Worm (Caenorhabditis elegans) whole organism, L2 larva: ENCODE results near the gene C28D4.10.
A peak's percentile ranks its signal among the peaks of the same experiment; 100 is the strongest.

Experiments used
- C34F6.9 ChIP-seq: fragments of 150-350 bp; optimal IDR thresholded peaks from 2 replicates; lab custom pipeline; 2014; ENCODE audit warnings: missing biosample characterization, missing genetic modification characterization
- R02D3.7 ChIP-seq: fragments of 150-350 bp; optimal IDR thresholded peaks from 2 replicates; lab custom pipeline; 2014; ENCODE audit warnings: missing biosample characterization, missing genetic modification characterization
- Y55F3AM.14 ChIP-seq: fragments of 200-800 bp; sonication (Bioruptor generic); optimal IDR thresholded peaks from 2 replicates; lab custom pipeline; 2018; ENCODE audit warnings: mild to moderate bottlenecking, missing genetic modification characterization, missing compliant biosample characterization
- ZK546.5 ChIP-seq: sonication (generic microtip); optimal IDR thresholded peaks from 2 replicates; lab custom pipeline; 2017; ENCODE audit warnings: missing biosample characterization, missing genetic modification characterization
- alr-1 ChIP-seq: fragments of 150-350 bp; optimal IDR thresholded peaks from 2 replicates; lab custom pipeline; 2014; ENCODE audit warnings: missing biosample characterization, missing genetic modification characterization
- aly-2 ChIP-seq: fragments of 150-350 bp; optimal IDR thresholded peaks from 2 replicates; lab custom pipeline; 2014; ENCODE audit warnings: missing biosample characterization, missing genetic modification characterization
- ama-1 ChIP-seq: fragments of 150-350 bp; optimal IDR thresholded peaks from 2 replicates; lab custom pipeline; 2018; ENCODE audit warnings: inconsistent platforms
- blmp-1 ChIP-seq: sonication (generic microtip); optimal IDR thresholded peaks from 2 replicates; lab custom pipeline; 2017; ENCODE audit warnings: missing genetic modification characterization, mild to moderate bottlenecking, missing compliant biosample characterization, antibody characterized with exemption, moderate library complexity; ENCODE audit not compliant: insufficient read depth
- ceh-16 ChIP-seq: fragments of 150-350 bp; optimal IDR thresholded peaks from 2 replicates; lab custom pipeline; 2014; ENCODE audit warnings: missing biosample characterization, missing genetic modification characterization
- ceh-82 ChIP-seq: fragments of 150-350 bp; optimal IDR thresholded peaks from 2 replicates; lab custom pipeline; 2014; ENCODE audit warnings: missing biosample characterization, missing genetic modification characterization
- crh-2 ChIP-seq: sonication (generic microtip); optimal IDR thresholded peaks from 2 replicates; lab custom pipeline; 2017; ENCODE audit warnings: missing biosample characterization, missing genetic modification characterization
- dmd-4 ChIP-seq: sonication (generic microtip); optimal IDR thresholded peaks from 2 replicates; lab custom pipeline; 2017; ENCODE audit warnings: missing biosample characterization, missing genetic modification characterization
- egl-27 ChIP-seq: sonication (generic microtip); optimal IDR thresholded peaks from 3 replicates; lab custom pipeline; 2017; ENCODE audit warnings: missing biosample characterization, missing genetic modification reagents, missing genetic modification characterization
- elt-1 ChIP-seq: fragments of 150-350 bp; optimal IDR thresholded peaks from 2 replicates; lab custom pipeline; 2014; ENCODE audit warnings: missing biosample characterization, missing genetic modification characterization
- fos-1 ChIP-seq: fragments of 150-350 bp; optimal IDR thresholded peaks from 2 replicates; lab custom pipeline; 2014; ENCODE audit warnings: missing biosample characterization, missing genetic modification characterization
- gmeb-1 ChIP-seq: fragments of 150-350 bp; optimal IDR thresholded peaks from 2 replicates; lab custom pipeline; 2014; ENCODE audit warnings: missing biosample characterization, missing genetic modification characterization
- lin-11 ChIP-seq: fragments of 150-350 bp; sonication (generic microtip); optimal IDR thresholded peaks from 2 replicates; lab custom pipeline; 2014; ENCODE audit warnings: missing biosample characterization, missing genetic modification characterization, inconsistent platforms, mixed read lengths
- lin-13 ChIP-seq: fragments of 150-350 bp; optimal IDR thresholded peaks from 2 replicates; lab custom pipeline; 2014; ENCODE audit warnings: missing biosample characterization, missing genetic modification reagents, missing genetic modification characterization
- lsy-2 ChIP-seq, 2 experiments: fragments of 150-350 bp in 1 of 2; sonication (generic microtip) in 1 of 2; optimal IDR thresholded peaks; 2 replicates each; lab custom pipeline; 2014 to 2017; ENCODE audit warnings: missing biosample characterization in 2 of 2, missing genetic modification characterization in 2 of 2
- mab-5 ChIP-seq: fragments of 150-350 bp; optimal IDR thresholded peaks from 2 replicates; lab custom pipeline; 2014; ENCODE audit warnings: missing biosample characterization, missing genetic modification characterization
- mdl-1 ChIP-seq, 2 experiments: fragments of 150-350 bp in 1 of 2; sonication (generic microtip) in 1 of 2; optimal IDR thresholded peaks; 2 replicates each; lab custom pipeline; 2017; ENCODE audit warnings: missing biosample characterization in 2 of 2, missing genetic modification characterization in 2 of 2
- nhr-10 ChIP-seq: sonication (generic microtip); optimal IDR thresholded peaks from 2 replicates; lab custom pipeline; 2017; ENCODE audit warnings: missing biosample characterization, missing genetic modification characterization
- nhr-12 ChIP-seq: fragments of 150-350 bp; optimal IDR thresholded peaks from 2 replicates; lab custom pipeline; 2014; ENCODE audit warnings: missing biosample characterization, missing genetic modification characterization
- nhr-129 ChIP-seq: fragments of 150-350 bp; optimal IDR thresholded peaks from 2 replicates; lab custom pipeline; 2014; ENCODE audit warnings: missing biosample characterization, missing genetic modification characterization
- nhr-21 ChIP-seq: fragments of 150-350 bp; optimal IDR thresholded peaks from 2 replicates; lab custom pipeline; 2014; ENCODE audit warnings: missing biosample characterization, missing genetic modification characterization
- nhr-23 ChIP-seq: fragments of 150-350 bp; optimal IDR thresholded peaks from 2 replicates; lab custom pipeline; 2014; ENCODE audit warnings: missing biosample characterization, missing genetic modification reagents, missing genetic modification characterization
- nhr-237 ChIP-seq: fragments of 150-350 bp; optimal IDR thresholded peaks from 2 replicates; lab custom pipeline; 2014; ENCODE audit warnings: missing biosample characterization, missing genetic modification characterization
- nhr-25 ChIP-seq: fragments of 150-350 bp; sonication (generic microtip); optimal IDR thresholded peaks from 3 replicates; lab custom pipeline; 2014; ENCODE audit warnings: missing biosample characterization, missing genetic modification characterization
- nhr-6 ChIP-seq: fragments of 150-350 bp; optimal IDR thresholded peaks from 2 replicates; lab custom pipeline; 2014; ENCODE audit warnings: missing biosample characterization, missing genetic modification characterization
- nhr-77 ChIP-seq: fragments of 150-350 bp; optimal IDR thresholded peaks from 2 replicates; lab custom pipeline; 2014; ENCODE audit warnings: missing biosample characterization, missing genetic modification characterization
- peb-1 ChIP-seq: fragments of 150-350 bp; optimal IDR thresholded peaks from 2 replicates; lab custom pipeline; 2014; ENCODE audit warnings: missing biosample characterization, missing genetic modification characterization
- sem-4 ChIP-seq: fragments of 150-350 bp; optimal IDR thresholded peaks from 2 replicates; lab custom pipeline; 2014; ENCODE audit warnings: missing biosample characterization, missing genetic modification reagents, missing genetic modification characterization
- skn-1 ChIP-seq: sonication (generic microtip); optimal IDR thresholded peaks from 2 replicates; lab custom pipeline; 2017; ENCODE audit warnings: missing biosample characterization, missing genetic modification characterization
- sma-3 ChIP-seq: sonication (generic microtip); optimal IDR thresholded peaks from 2 replicates; lab custom pipeline; 2016; ENCODE audit warnings: missing genetic modification reagents, missing genetic modification characterization, missing compliant biosample characterization
- sma-9 ChIP-seq, 2 experiments: fragments of 150-350 bp in 1 of 2; sonication (generic microtip) in 1 of 2; optimal IDR thresholded peaks; 2 replicates each; lab custom pipeline; 2014 to 2016; ENCODE audit warnings: missing genetic modification characterization in 2 of 2, mild to moderate bottlenecking in 1 of 2, missing biosample characterization in 1 of 2, missing compliant biosample characterization in 1 of 2, missing genetic modification reagents in 1 of 2, moderate library complexity in 1 of 2
- snpc-4 ChIP-seq: fragments of 150-350 bp; optimal IDR thresholded peaks from 2 replicates; lab custom pipeline; 2014; ENCODE audit warnings: missing biosample characterization, missing genetic modification characterization
- unc-39 ChIP-seq: fragments of 150-350 bp; optimal IDR thresholded peaks from 2 replicates; lab custom pipeline; 2014; ENCODE audit warnings: missing biosample characterization, missing genetic modification characterization
- unc-55 ChIP-seq: fragments of 150-350 bp; sonication (generic microtip); optimal IDR thresholded peaks from 3 replicates; lab custom pipeline; 2014; ENCODE audit warnings: missing biosample characterization, missing genetic modification reagents, missing genetic modification characterization
- unc-62 ChIP-seq: fragments of 150-350 bp; optimal IDR thresholded peaks from 2 replicates; lab custom pipeline; 2014; ENCODE audit warnings: missing biosample characterization, missing genetic modification reagents, missing genetic modification characterization
- zag-1 ChIP-seq: fragments of 150-350 bp; optimal IDR thresholded peaks from 2 replicates; lab custom pipeline; 2014; ENCODE audit warnings: missing biosample characterization, missing genetic modification characterization
- ztf-11 ChIP-seq: sonication (generic microtip); optimal IDR thresholded peaks from 2 replicates; lab custom pipeline; 2017; ENCODE audit warnings: missing biosample characterization, missing genetic modification characterization

The C28D4.10 gene

DNA sequence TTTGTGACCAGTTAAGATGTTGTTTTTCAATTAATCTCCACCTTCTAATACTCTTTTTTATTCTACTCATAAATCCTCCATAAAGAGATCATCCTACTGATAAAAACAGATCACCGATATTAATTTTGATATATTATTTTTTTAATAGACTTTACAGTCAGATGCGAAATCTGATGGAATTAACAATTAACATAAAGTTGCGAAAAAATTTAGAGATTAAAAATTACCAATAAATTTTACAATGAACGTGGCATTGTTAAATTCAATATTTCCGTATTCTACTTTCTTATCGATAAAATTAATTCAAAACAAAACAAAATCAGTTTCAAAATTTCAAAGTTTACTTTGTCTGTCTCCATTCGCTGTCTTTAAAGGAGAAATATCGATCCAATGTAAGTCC, 25.5 kb upstream of the C28D4.10 start, which contains the start of gene K01H12.4:
TSS of gene K01H12.4 (plus strand) at position 301 of the 400 bp plus-strand sequence.
- TF ChIP-seq nhr-77 (no peak), unc-55 (no peak)

- TF ChIP-seq nhr-77 (no peak), R02D3.7 (no peak), sma-3 (GFP tag; lab: Kevin White, UChicago) (no peak), nhr-10 (tag; lab: Kevin White, UChicago) (no peak), ama-1 (lab: Kevin White, UChicago) (no peak), ZK546.5 (tag; lab: Kevin White, UChicago) (no peak), nhr-6 (tag; lab: Kevin White, UChicago) (no peak), peb-1 (tag; lab: Kevin White, UChicago) (no peak), ztf-11 (tag; lab: Kevin White, UChicago) (no peak), C34F6.9 (tag; lab: Kevin White, UChicago) (no peak), aly-2 (tag; lab: Kevin White, UChicago) (no peak), skn-1 (no peak), nhr-23 (tag; lab: Kevin White, UChicago) (no peak), lin-13 (no peak), lsy-2 (tag; optimal IDR thresholded peaks at IDR 0.05; lab: Kevin White, UChicago) (no peak)
- TF ChIP-seq, all 48 proteins: peak for 0
These were observed 24.0 kb upstream of the C28D4.10 start for ce11 chrIV:9714264-9714663.

- TF ChIP-seq mab-5 (tag; lab: Kevin White, UChicago): no peak
- no peak for TF ChIP-seq ceh-16 (tag; lab: Kevin White, UChicago)
- TF ChIP-seq unc-62 (GFP tag; lab: Kevin White, UChicago): no peak
- peak; percentile 92 for TF ChIP-seq fos-1 (tag; lab: Kevin White, UChicago)
- TF ChIP-seq R02D3.7: no peak
- TF ChIP-seq crh-2 (tag; lab: Kevin White, UChicago): peak; percentile 69
- peak; percentile 7 for TF ChIP-seq snpc-4 (tag; lab: Kevin White, UChicago)
- TF ChIP-seq lsy-2 (tag; optimal IDR thresholded peaks at IDR 0.05; lab: Kevin White, UChicago): peak in 1 of 2 experiments; percentile 15
- TF ChIP-seq skn-1: peak; percentile 40
- TF ChIP-seq nhr-25 (tag; lab: Kevin White, UChicago): peak; percentile 63
- TF ChIP-seq nhr-21: peak; percentile 21
- TF ChIP-seq blmp-1 (tag; lab: Kevin White, UChicago): peak; percentile 93
- TF ChIP-seq C34F6.9 (tag; lab: Kevin White, UChicago): peak; percentile 16
- peak; percentile 24 for TF ChIP-seq sma-3 (GFP tag; lab: Kevin White, UChicago)
- TF ChIP-seq nhr-129: peak; percentile 31
- no peak for TF ChIP-seq nhr-77
- no peak for TF ChIP-seq nhr-237 (tag; lab: Kevin White, UChicago)
- TF ChIP-seq nhr-12 (tag; lab: Kevin White, UChicago): no peak
These were observed 21.8 kb upstream of the C28D4.10 start for ce11 chrIV:9716490-9716889.

ce11 chrIV:9717844-9718243, 20.4 kb upstream of the C28D4.10 start:
- peak; percentile 98 for TF ChIP-seq nhr-129
- peak; percentile 6 for TF ChIP-seq sma-9 (GFP tag; optimal IDR thresholded peaks at IDR 0.05; lab: Kevin White, UChicago)
- TF ChIP-seq sma-9 (tag; optimal IDR thresholded peaks at IDR 0.05; lab: Kevin White, UChicago): no peak
- TF ChIP-seq ama-1 (lab: Kevin White, UChicago): no peak

- TF ChIP-seq sma-9 (GFP tag; optimal IDR thresholded peaks at IDR 0.05; lab: Kevin White, UChicago): peak; percentile 92
- TF ChIP-seq sma-9 (tag; optimal IDR thresholded peaks at IDR 0.05; lab: Kevin White, UChicago): no peak
- peak; percentile 67 for TF ChIP-seq sma-3 (GFP tag; lab: Kevin White, UChicago)
- TF ChIP-seq mab-5 (tag; lab: Kevin White, UChicago): peak; percentile 5
- TF ChIP-seq nhr-6 (tag; lab: Kevin White, UChicago): peak; percentile 9
- TF ChIP-seq blmp-1 (tag; lab: Kevin White, UChicago): peak; percentile 49
- TF ChIP-seq lin-13: peak; percentile 75
- peak; percentile 45 for TF ChIP-seq ceh-16 (tag; lab: Kevin White, UChicago)
- TF ChIP-seq lsy-2 (tag; optimal IDR thresholded peaks at IDR 0.05; lab: Kevin White, UChicago): peak; percentile 8 to 65
- TF ChIP-seq nhr-77: no peak
- TF ChIP-seq ama-1 (lab: Kevin White, UChicago): peak; percentile 41
- TF ChIP-seq nhr-25 (tag; lab: Kevin White, UChicago): peak; percentile 66
- no peak for TF ChIP-seq elt-1 (tag; lab: Kevin White, UChicago)
- peak; percentile 83 for TF ChIP-seq C34F6.9 (tag; lab: Kevin White, UChicago)
- no peak for TF ChIP-seq nhr-12 (tag; lab: Kevin White, UChicago)
- no peak for TF ChIP-seq nhr-237 (tag; lab: Kevin White, UChicago)
- peak; percentile 62 for TF ChIP-seq nhr-21
- TF ChIP-seq zag-1: peak; percentile 48
- peak; percentile 67 for TF ChIP-seq unc-55
- no peak for TF ChIP-seq unc-39
- peak; percentile 82 for TF ChIP-seq nhr-129
- TF ChIP-seq gmeb-1 (tag; lab: Kevin White, UChicago): peak; percentile 23
- peak; percentile 55 for TF ChIP-seq lin-11 (tag; lab: Kevin White, UChicago)
- peak; percentile 68 for TF ChIP-seq Y55F3AM.14 (GFP tag; lab: Kevin White, UChicago)
- TF ChIP-seq alr-1 (tag; lab: Kevin White, UChicago): no peak
- TF ChIP-seq fos-1 (tag; lab: Kevin White, UChicago): peak; percentile 92
- peak; percentile 87 for TF ChIP-seq sem-4 (tag; lab: Kevin White, UChicago)
- TF ChIP-seq ceh-82 (tag; lab: Kevin White, UChicago): no peak
- TF ChIP-seq mdl-1 (tag; optimal IDR thresholded peaks at IDR 0.05; lab: Kevin White, UChicago): peak in 1 of 2 experiments; percentile 63
- TF ChIP-seq egl-27 (tag; lab: Kevin White, UChicago): peak; percentile 44
- TF ChIP-seq aly-2 (tag; lab: Kevin White, UChicago): no peak
- TF ChIP-seq dmd-4 (tag; lab: Kevin White, UChicago): no peak
- no peak for TF ChIP-seq snpc-4 (tag; lab: Kevin White, UChicago)
- TF ChIP-seq crh-2 (tag; lab: Kevin White, UChicago): peak; percentile 82
These were observed 19.9 kb upstream of the C28D4.10 start for ce11 chrIV:9718396-9718795.
